Fruit fly (Drosophila melanogaster) whole organism, embryonic: ENCODE results near the gene e.

Source experiments
- Atf-2 ChIP-seq: fragments of 200-800 bp; sonication (Bioruptor generic); optimal IDR thresholded peaks from 2 replicates; lab custom pipeline; 2016; ENCODE audit warnings: missing biosample characterization, missing genetic modification characterization
- Atf3 ChIP-seq: fragments of 200-800 bp; sonication (Bioruptor generic); optimal IDR thresholded peaks from 3 replicates; lab custom pipeline; 2016; ENCODE audit warnings: missing biosample characterization, missing genetic modification characterization
- B-H2 ChIP-seq: fragments of 200-800 bp; sonication (Bioruptor generic); optimal IDR thresholded peaks from 2 replicates; lab custom pipeline; 2018; ENCODE audit warnings: missing biosample characterization, mild to moderate bottlenecking, missing genetic modification characterization
- Blimp-1 ChIP-seq: fragments of 200-800 bp; sonication (Bioruptor generic); optimal IDR thresholded peaks from 3 replicates; lab custom pipeline; 2018; ENCODE audit warnings: missing biosample characterization, missing genetic modification characterization, mild to moderate bottlenecking, moderate library complexity, missing genetic modification reagents
- BtbVII ChIP-seq: fragments of 200-800 bp; sonication (Bioruptor generic); optimal IDR thresholded peaks from 3 replicates; lab custom pipeline; 2017; ENCODE audit warnings: missing biosample characterization, mild to moderate bottlenecking, missing genetic modification characterization
- CG10565 ChIP-seq: fragments of 200-800 bp; sonication (Bioruptor generic); optimal IDR thresholded peaks from 3 replicates; lab custom pipeline; 2016; ENCODE audit warnings: missing biosample characterization, mild to moderate bottlenecking, missing genetic modification characterization
- CG11398 ChIP-seq: fragments of 200-800 bp; sonication (Bioruptor generic); optimal IDR thresholded peaks from 2 replicates; lab custom pipeline; 2016; ENCODE audit warnings: missing biosample characterization, missing genetic modification characterization
- CG11504 ChIP-seq: fragments of 200-800 bp; sonication (Bioruptor generic); optimal IDR thresholded peaks from 3 replicates; lab custom pipeline; 2019; ENCODE audit warnings: missing biosample characterization, mild to moderate bottlenecking, missing genetic modification characterization, moderate library complexity
- CG12104 ChIP-seq: fragments of 200-800 bp; sonication (Bioruptor generic); optimal IDR thresholded peaks from 3 replicates; lab custom pipeline; 2016; ENCODE audit warnings: missing biosample characterization, missing genetic modification characterization
- CG12659 ChIP-seq: fragments of 200-800 bp; sonication (Bioruptor generic); optimal IDR thresholded peaks from 3 replicates; lab custom pipeline; 2017; ENCODE audit warnings: mild to moderate bottlenecking, missing biosample characterization, missing genetic modification reagents, missing genetic modification characterization
- CG16863 ChIP-seq: fragments of 200-800 bp; sonication (Bioruptor generic); optimal IDR thresholded peaks from 3 replicates; lab custom pipeline; 2016; ENCODE audit warnings: missing biosample characterization, missing genetic modification characterization
- CG17361 ChIP-seq: fragments of 200-800 bp; sonication (Bioruptor generic); IDR thresholded peaks from 3 replicates; pipeline ENCODE4 v1.3.6; 2022; ENCODE audit warnings: missing biosample characterization, missing genetic modification characterization
- CG17802 ChIP-seq: fragments of 200-800 bp; sonication (Bioruptor generic); optimal IDR thresholded peaks from 2 replicates; lab custom pipeline; 2018; ENCODE audit warnings: missing biosample characterization, mild to moderate bottlenecking, missing genetic modification characterization, moderate library complexity
- CG18764 ChIP-seq: fragments of 200-800 bp; sonication (Bioruptor generic); optimal IDR thresholded peaks from 3 replicates; lab custom pipeline; 2016; ENCODE audit warnings: missing biosample characterization, missing genetic modification characterization
- CG2120 ChIP-seq: fragments of 200-800 bp; sonication (Bioruptor generic); optimal IDR thresholded peaks from 3 replicates; lab custom pipeline; 2016; ENCODE audit warnings: missing biosample characterization, missing genetic modification characterization
- CG2678 ChIP-seq: fragments of 200-800 bp; sonication (Bioruptor generic); optimal IDR thresholded peaks from 3 replicates; lab custom pipeline; 2019; ENCODE audit warnings: missing biosample characterization, mild to moderate bottlenecking, missing genetic modification characterization, moderate library complexity
- CG32772 ChIP-seq: fragments of 200-800 bp; sonication (Bioruptor generic); IDR thresholded peaks from 2 replicates; pipeline ENCODE4 v1.3.6; 2022; ENCODE audit warnings: missing biosample characterization, missing genetic modification characterization
- CG34224 ChIP-seq: fragments of 200-800 bp; sonication (Bioruptor generic); IDR thresholded peaks from 3 replicates; pipeline ENCODE4 v1.3.6; 2022; ENCODE audit warnings: missing biosample characterization, missing genetic modification characterization; ENCODE audit not compliant: partially characterized antibody
- CG3726 ChIP-seq: fragments of 200-800 bp; sonication (Bioruptor generic); IDR thresholded peaks from 3 replicates; pipeline ENCODE4, ENCODE4 v1.3.6; 2022; ENCODE audit warnings: missing biosample characterization, missing genetic modification characterization
- CG4328 ChIP-seq: fragments of 200-800 bp; sonication (Bioruptor generic); optimal IDR thresholded peaks from 3 replicates; lab custom pipeline; 2017; ENCODE audit warnings: missing biosample characterization, missing genetic modification reagents, missing genetic modification characterization
- CG43689 ChIP-seq: fragments of 200-800 bp; sonication (Bioruptor generic); IDR thresholded peaks from 2 replicates; pipeline ENCODE4 v1.3.6; 2022; ENCODE audit warnings: missing biosample characterization, missing genetic modification characterization
- CG5245 ChIP-seq: fragments of 200-800 bp; sonication (Bioruptor generic); optimal IDR thresholded peaks from 3 replicates; lab custom pipeline; 2016; ENCODE audit warnings: missing biosample characterization, missing genetic modification characterization
- CG6254 ChIP-seq: fragments of 200-800 bp; sonication (Bioruptor generic); optimal IDR thresholded peaks from 3 replicates; lab custom pipeline; 2017; ENCODE audit warnings: mild to moderate bottlenecking, missing biosample characterization, missing genetic modification reagents, missing genetic modification characterization
- CG7928 ChIP-seq: fragments of 200-800 bp; sonication (Bioruptor generic); optimal IDR thresholded peaks from 2 replicates; lab custom pipeline; 2017; ENCODE audit warnings: missing biosample characterization, mild to moderate bottlenecking, missing genetic modification characterization
- CG7987 ChIP-seq: fragments of 200-800 bp; sonication (Bioruptor generic); optimal IDR thresholded peaks from 2 replicates; lab custom pipeline; 2018; ENCODE audit warnings: missing biosample characterization, mild to moderate bottlenecking, missing genetic modification characterization, moderate library complexity
- CG9215 ChIP-seq: fragments of 200-800 bp; sonication (Bioruptor generic); IDR thresholded peaks from 2 replicates; pipeline ENCODE4 v1.3.6; 2022; ENCODE audit warnings: missing biosample characterization, missing genetic modification characterization
- CG9797 ChIP-seq: fragments of 200-800 bp; sonication (Bioruptor generic); optimal IDR thresholded peaks from 3 replicates; lab custom pipeline; 2018; ENCODE audit warnings: missing biosample characterization, mild to moderate bottlenecking, missing genetic modification characterization
- CTCF ChIP-seq: fragments of 200-800 bp; sonication (Bioruptor generic); optimal IDR thresholded peaks from 2 replicates; lab custom pipeline; 2017; ENCODE audit warnings: missing biosample characterization, mild to moderate bottlenecking, missing genetic modification characterization, moderate library complexity
- Camta ChIP-seq: fragments of 200-800 bp; sonication (Bioruptor generic); optimal IDR thresholded peaks from 2 replicates; lab custom pipeline; 2016; ENCODE audit warnings: missing biosample characterization, missing genetic modification characterization
- CkIIα-i1 ChIP-seq: fragments of 200-800 bp; sonication (Bioruptor generic); IDR thresholded peaks from 2 replicates; pipeline ENCODE4 v1.3.6; 2022; ENCODE audit warnings: missing biosample characterization, missing genetic modification characterization
- GATAe ChIP-seq: fragments of 200-800 bp; sonication (Bioruptor generic); conservative IDR thresholded peaks from 2 replicates; pipeline ENCODE4 v1.3.6; 2022; ENCODE audit warnings: missing biosample characterization, missing genetic modification characterization
- Hmr ChIP-seq: fragments of 200-800 bp; sonication (Bioruptor generic); optimal IDR thresholded peaks from 3 replicates; lab custom pipeline; 2017; ENCODE audit warnings: mild to moderate bottlenecking, missing biosample characterization, missing genetic modification reagents, missing genetic modification characterization
- PHDP ChIP-seq: fragments of 200-800 bp; sonication (Bioruptor generic); optimal IDR thresholded peaks from 3 replicates; lab custom pipeline; 2018; ENCODE audit warnings: missing biosample characterization, mild to moderate bottlenecking, missing genetic modification characterization, moderate library complexity
- Sox100B ChIP-seq: fragments of 200-800 bp; sonication (Bioruptor generic); optimal IDR thresholded peaks from 3 replicates; lab custom pipeline; 2018; ENCODE audit warnings: missing biosample characterization, mild to moderate bottlenecking, missing genetic modification characterization
- Sry-δ ChIP-seq: fragments of 200-800 bp; sonication (Bioruptor generic); optimal IDR thresholded peaks from 2 replicates; lab custom pipeline; 2016; ENCODE audit warnings: missing biosample characterization, missing genetic modification characterization
- amos ChIP-seq: fragments of 200-800 bp; sonication (Bioruptor generic); IDR thresholded peaks from 2 replicates; pipeline ENCODE4 v1.3.6; 2022; ENCODE audit warnings: missing biosample characterization, missing genetic modification characterization; ENCODE audit not compliant: partially characterized antibody
- crol ChIP-seq: fragments of 200-800 bp; sonication (Bioruptor generic); IDR thresholded peaks from 2 replicates; pipeline ENCODE4 v1.3.6; 2022; ENCODE audit warnings: missing biosample characterization, missing genetic modification characterization
- eve ChIP-seq, 2 experiments: fragments of >200 bp; optimal IDR thresholded peaks; 2 replicates each; lab custom pipeline; 2017; ENCODE audit warnings: missing biosample characterization in 2 of 2, missing genetic modification characterization in 2 of 2
- gsb-n ChIP-seq: fragments of 200-800 bp; sonication (Bioruptor generic); optimal IDR thresholded peaks from 3 replicates; lab custom pipeline; 2018; ENCODE audit warnings: missing biosample characterization, mild to moderate bottlenecking, missing genetic modification characterization
- hb ChIP-seq: fragments of 200-800 bp; sonication (Bioruptor generic); IDR thresholded peaks from 3 replicates; pipeline ENCODE4 v1.3.6; 2022; ENCODE audit warnings: missing biosample characterization, missing genetic modification characterization; ENCODE audit not compliant: partially characterized antibody
- ind ChIP-seq: fragments of 200-800 bp; sonication (Bioruptor generic); optimal IDR thresholded peaks from 3 replicates; lab custom pipeline; 2016; ENCODE audit warnings: missing biosample characterization, missing genetic modification characterization
- kay ChIP-seq: fragments of 200-800 bp; sonication (Bioruptor generic); optimal IDR thresholded peaks from 2 replicates; lab custom pipeline; 2016; ENCODE audit warnings: missing biosample characterization, missing genetic modification characterization
- kni ChIP-seq: fragments of 200-800 bp; sonication (Bioruptor generic); optimal IDR thresholded peaks from 3 replicates; lab custom pipeline; 2017; ENCODE audit warnings: mild to moderate bottlenecking, missing biosample characterization, missing genetic modification reagents, missing genetic modification characterization
- peb ChIP-seq: fragments of 200-800 bp; sonication (Bioruptor generic); IDR thresholded peaks from 2 replicates; pipeline ENCODE4 v1.3.6; 2022; ENCODE audit warnings: missing biosample characterization, missing genetic modification characterization
- pita ChIP-seq: fragments of 200-800 bp; sonication (Bioruptor generic); optimal IDR thresholded peaks from 2 replicates; lab custom pipeline; 2017; ENCODE audit warnings: missing biosample characterization, mild to moderate bottlenecking, missing genetic modification characterization
- sc ChIP-seq, 3 experiments: fragments of >200 bp in 2 of 3; fragments of 200-800 bp in 1 of 3; sonication (Bioruptor generic) in 1 of 3; optimal IDR thresholded peaks; 2 replicates in 2 of 3; 3 replicates in 1 of 3; lab custom pipeline; 2017; ENCODE audit warnings: mild to moderate bottlenecking in 1 of 3, missing biosample characterization in 1 of 3, missing genetic modification characterization in 1 of 3, missing genetic modification reagents in 1 of 3
- sisA ChIP-seq: fragments of 200-800 bp; sonication (Bioruptor generic); IDR thresholded peaks from 2 replicates; pipeline ENCODE4 v1.3.6; 2022; ENCODE audit warnings: missing biosample characterization, missing genetic modification characterization
- tin ChIP-seq: fragments of 200-800 bp; sonication (Bioruptor generic); optimal IDR thresholded peaks from 3 replicates; lab custom pipeline; 2016; ENCODE audit warnings: missing biosample characterization, missing genetic modification characterization
- wdn ChIP-seq: fragments of 200-800 bp; sonication (Bioruptor generic); IDR thresholded peaks from 2 replicates; pipeline ENCODE4 v1.3.6; 2022; ENCODE audit warnings: missing biosample characterization, missing genetic modification characterization

Gene e

DNA sequence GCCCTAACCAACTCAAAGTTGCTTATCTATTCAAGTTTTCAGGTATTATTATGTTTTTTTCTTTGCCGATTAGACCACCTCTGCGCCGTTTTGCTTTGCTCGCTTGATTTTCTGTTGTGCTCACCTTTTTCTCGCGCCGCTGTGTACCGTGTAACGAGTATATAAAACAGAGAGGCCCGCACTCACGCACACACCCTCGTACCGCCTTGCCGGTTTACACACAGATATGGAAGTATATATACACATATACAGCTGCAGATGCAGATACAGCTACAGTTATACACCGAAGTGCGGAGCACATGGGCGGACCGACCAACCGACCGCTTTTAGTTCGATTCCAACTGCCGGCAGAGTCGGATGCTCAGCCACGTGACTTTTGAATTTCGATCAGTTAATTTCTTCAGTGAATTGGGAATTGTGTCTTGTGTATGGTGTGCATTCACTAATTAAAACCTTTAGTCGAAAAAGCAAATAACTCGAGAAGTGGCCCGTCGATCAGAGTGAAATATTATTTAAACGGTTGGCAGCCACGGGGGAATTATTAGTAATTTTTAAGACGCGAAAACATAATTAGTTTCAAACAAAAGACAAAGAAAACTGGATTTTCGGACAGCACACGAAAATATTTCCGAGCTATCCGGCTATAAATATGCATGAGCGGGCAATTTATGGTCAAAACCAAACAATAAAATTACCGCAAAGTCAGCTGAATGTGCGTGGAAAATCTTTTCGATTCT, 48.3 kb downstream of the e start (continued):
- TF ChIP-seq CG11398 (GFP tag; lab: Kevin White, UChicago) (no peak), GATAe (GFP tag; lab: Robert Waterston, UW) (no peak; the same call in 1 of the 2 replicates), hb (GFP tag; lab: Robert Waterston, UW) (no peak), Sry-δ (GFP tag; lab: Kevin White, UChicago) (no peak), tin (GFP tag; lab: Kevin White, UChicago) (no peak), CG3726 (GFP tag; lab: Robert Waterston, UW) (no peak), crol (GFP tag; lab: Robert Waterston, UW) (no peak), peb (peak; percentile 21; the same call in 1 of the 2 replicates), PHDP (tag; lab: Kevin White, UChicago) (peak; percentile 19), CG5245 (GFP tag; lab: Kevin White, UChicago) (no peak), CG6254 (GFP tag; lab: Kevin White, UChicago) (no peak), CG12104 (GFP tag; lab: Kevin White, UChicago) (no peak), ind (GFP tag; lab: Kevin White, UChicago) (no peak), wdn (GFP tag; lab: Robert Waterston, UW) (peak; percentile 8; the same call in 1 of the 2 replicates), CG18764 (no peak), CG7987 (peak; percentile 81), eve (GFP tag; optimal IDR thresholded peaks at IDR 0.05; lab: Kevin White, UChicago) (no peak), amos (GFP tag; lab: Robert Waterston, UW) (no peak; the same call in 1 of the 2 replicates), CG10565 (GFP tag; lab: Kevin White, UChicago) (no peak), CG17802 (tag; lab: Kevin White, UChicago) (no peak), CG2678 (tag; lab: Kevin White, UChicago) (peak; percentile 40), CTCF (GFP tag; lab: Kevin White, UChicago) (no peak), Atf3 (no peak), sc (optimal IDR thresholded peaks at IDR 0.05; lab: Kevin White, UChicago) (no peak), sc (GFP tag; optimal IDR thresholded peaks at IDR 0.05; lab: Kevin White, UChicago) (no peak), CG17361 (GFP tag; lab: Robert Waterston, UW) (no peak), CG32772 (GFP tag; lab: Robert Waterston, UW) (no peak; the same call in 1 of the 2 replicates), CG16863 (GFP tag; lab: Kevin White, UChicago) (no peak), CG4328 (GFP tag; lab: Kevin White, UChicago) (peak; percentile 37), CkIIα-i1 (GFP tag; lab: Robert Waterston, UW) (no peak), Atf-2 (GFP tag; lab: Kevin White, UChicago) (no peak), Camta (GFP tag; lab: Kevin White, UChicago) (no peak), Blimp-1 (GFP tag; lab: Kevin White, UChicago) (no peak), B-H2 (GFP tag; lab: Kevin White, UChicago) (peak; percentile 45), BtbVII (GFP tag; lab: Kevin White, UChicago) (peak; percentile 48), Hmr (GFP tag; lab: Kevin White, UChicago) (peak; percentile 58), kni (peak; percentile 92), CG34224 (GFP tag; lab: Robert Waterston, UW) (no peak; the same call in 2 of the 3 replicates), CG9215 (no peak), gsb-n (tag; lab: Kevin White, UChicago) (no peak), pita (GFP tag; lab: Kevin White, UChicago) (no peak), CG43689 (no peak), kay (no peak), sisA (GFP tag; lab: Robert Waterston, UW) (no peak), CG12659 (GFP tag; lab: Kevin White, UChicago) (no peak), CG9797 (no peak), CG11504 (no peak), Sox100B (GFP tag; lab: Kevin White, UChicago) (no peak), CG7928 (GFP tag; lab: Kevin White, UChicago) (no peak), CG2120 (GFP tag; lab: Kevin White, UChicago) (no peak)
